Comparison of ENCODE assay signal across 4 worm cellular contexts in genomic region chrIV:5600316-5600715, ce11.
TF ChIP-seq lines count a peak whose summit lies in the region.

No protein-coding gene starts in this region.

TF ChIP-seq in whole organism, L2 larva, 48 proteins besides CTCF, POLR2A, EP300 and RAD21 (continues in another document):
- TF ChIP-seq unc-55 (GFP tag; optimal IDR thresholded peaks at IDR 0.05; lab: Kevin White, UChicago) (no peak), F13H6.1 (tag; optimal IDR thresholded peaks at IDR 0.05; lab: Kevin White, UChicago) (peak; percentile 75), crh-2 (tag; optimal IDR thresholded peaks at IDR 0.05; lab: Kevin White, UChicago) (peak; percentile 43), Y55F3AM.14 (GFP tag; optimal IDR thresholded peaks at IDR 0.05; lab: Kevin White, UChicago) (no peak), peb-1 (tag; optimal IDR thresholded peaks at IDR 0.05; lab: Kevin White, UChicago) (no peak), elt-3 (tag; optimal IDR thresholded peaks at IDR 0.05; lab: Kevin White, UChicago) (no peak), mab-5 (tag; optimal IDR thresholded peaks at IDR 0.05; lab: Kevin White, UChicago) (no peak), ceh-82 (tag; optimal IDR thresholded peaks at IDR 0.05; lab: Kevin White, UChicago) (no peak), sma-9 (GFP tag; optimal IDR thresholded peaks at IDR 0.05; lab: Kevin White, UChicago) (peak; percentile 65), sma-9 (tag; optimal IDR thresholded peaks at IDR 0.05; lab: Kevin White, UChicago) (no peak), lin-11 (tag; optimal IDR thresholded peaks at IDR 0.05; lab: Kevin White, UChicago) (no peak), unc-39 (tag; optimal IDR thresholded peaks at IDR 0.05; lab: Kevin White, UChicago) (no peak), nhr-23 (tag; optimal IDR thresholded peaks at IDR 0.05; lab: Kevin White, UChicago) (no peak), ztf-1 (GFP tag; conservative IDR thresholded peaks at IDR 0.05; lab: Robert Waterston, UW) (no peak), nhr-6 (tag; optimal IDR thresholded peaks at IDR 0.05; lab: Kevin White, UChicago) (no peak), C34F6.9 (tag; optimal IDR thresholded peaks at IDR 0.05; lab: Kevin White, UChicago) (peak; percentile 64), blmp-1 (tag; optimal IDR thresholded peaks at IDR 0.05; lab: Kevin White, UChicago; ENCODE audit: insufficient read depth) (no peak), mbf-1 (tag; optimal IDR thresholded peaks at IDR 0.05; lab: Kevin White, UChicago) (no peak), ama-1 (optimal IDR thresholded peaks at IDR 0.05; lab: Kevin White, UChicago) (no peak), nhr-129 (tag; optimal IDR thresholded peaks at IDR 0.05; lab: Kevin White, UChicago) (peak; percentile 77), nhr-77 (tag; optimal IDR thresholded peaks at IDR 0.05; lab: Kevin White, UChicago) (no peak), egl-27 (tag; optimal IDR thresholded peaks at IDR 0.05; lab: Kevin White, UChicago) (peak; percentile 54), dmd-4 (tag; optimal IDR thresholded peaks at IDR 0.05; lab: Kevin White, UChicago) (no peak), snpc-4 (tag; optimal IDR thresholded peaks at IDR 0.05; lab: Kevin White, UChicago) (no peak)

TF ChIP-seq in whole organism, L4 larva, 104 proteins besides CTCF, POLR2A, EP300 and RAD21 (continues in another document):
- TF ChIP-seq T26A8.4 (GFP tag; IDR thresholded peaks at IDR 0.05; lab: Robert Waterston, UW) (peak; percentile 34; the same call in 1 of the 2 replicates), lsy-2 (tag; optimal IDR thresholded peaks at IDR 0.05; lab: Kevin White, UChicago) (peak in 1 of 2 experiments; percentile 37), nhr-28 (tag; optimal IDR thresholded peaks at IDR 0.05; lab: Kevin White, UChicago) (peak; percentile 15), mxl-3 (GFP tag; optimal IDR thresholded peaks at IDR 0.05; lab: Kevin White, UChicago) (no peak), rbr-2 (tag; optimal IDR thresholded peaks at IDR 0.05; lab: Kevin White, UChicago) (peak; percentile 43), unc-62 (GFP tag; optimal IDR thresholded peaks at IDR 0.05 in 1 of 2; lab: Kevin White, UChicago) (peak in 1 of 2 experiments; percentile 98), unc-62 (tag; optimal IDR thresholded peaks at IDR 0.05; lab: Kevin White, UChicago) (no peak), aha-1 (tag; lab: Kevin White, UChicago) (peak; percentile 98), nhr-6 (tag; optimal IDR thresholded peaks at IDR 0.05; lab: Kevin White, UChicago) (peak; percentile 44), hmg-1.1 (GFP tag; IDR thresholded peaks at IDR 0.05; lab: Robert Waterston, UW) (peak; percentile 54), unc-130 (GFP tag; optimal IDR thresholded peaks at IDR 0.05; lab: Kevin White, UChicago) (no peak), hlh-11 (tag; optimal IDR thresholded peaks at IDR 0.05; lab: Kevin White, UChicago) (peak; percentile 37), Y75B8A.6 (GFP tag; IDR thresholded peaks at IDR 0.05; lab: Robert Waterston, UW) (no peak), daf-16 (GFP tag; optimal IDR thresholded peaks at IDR 0.05; lab: Kevin White, UChicago) (peak in 1 of 2 experiments; percentile 84), daf-16 (tag; optimal IDR thresholded peaks at IDR 0.05; lab: Kevin White, UChicago) (peak; percentile 2), unc-39 (tag; optimal IDR thresholded peaks at IDR 0.05; lab: Kevin White, UChicago) (no peak), mxl-2 (GFP tag; conservative IDR thresholded peaks at IDR 0.05; lab: Robert Waterston, UW) (no peak), saeg-2 (GFP tag; IDR thresholded peaks at IDR 0.05; lab: Robert Waterston, UW) (no peak), pha-4 (GFP tag; IDR thresholded peaks at IDR 0.05; lab: Robert Waterston, UW) (no peak), pha-4 (tag; optimal IDR thresholded peaks at IDR 0.05; lab: Kevin White, UChicago) (peak; percentile 59), mdl-1 (tag; optimal IDR thresholded peaks at IDR 0.05; lab: Kevin White, UChicago) (peak; percentile 17 to 52), mes-2 (tag; optimal IDR thresholded peaks at IDR 0.05; lab: Kevin White, UChicago; ENCODE audit: poor library complexity, severe bottlenecking) (peak; percentile 35), nhr-76 (tag; optimal IDR thresholded peaks at IDR 0.05; lab: Kevin White, UChicago) (no peak), snpc-1.2 (GFP tag; IDR thresholded peaks at IDR 0.05; lab: Robert Waterston, UW) (peak; percentile 47; the same call in 1 of the 2 replicates)

TF ChIP-seq in whole organism, late embryonic, 69 proteins besides CTCF, POLR2A, EP300 and RAD21 (continues in another document):
- no peak for TF ChIP-seq ceh-24 (tag; optimal IDR thresholded peaks at IDR 0.05; lab: Kevin White, UChicago)
- TF ChIP-seq pha-4 (tag; optimal IDR thresholded peaks at IDR 0.05; lab: Kevin White, UChicago) = no peak
- TF ChIP-seq ceh-45 (GFP tag; IDR thresholded peaks at IDR 0.05; lab: Robert Waterston, UW) = no peak
- TF ChIP-seq pax-1 (tag; optimal IDR thresholded peaks at IDR 0.05; lab: Kevin White, UChicago) = peak; percentile 45
- TF ChIP-seq C08G9.2 (tag; optimal IDR thresholded peaks at IDR 0.05; lab: Kevin White, UChicago) = no peak
- TF ChIP-seq rnt-1 (tag; optimal IDR thresholded peaks at IDR 0.05; lab: Kevin White, UChicago) = no peak
- TF ChIP-seq unc-55 (GFP tag; optimal IDR thresholded peaks at IDR 0.05; lab: Kevin White, UChicago) = peak; percentile 66
- TF ChIP-seq ceh-2 (tag; optimal IDR thresholded peaks at IDR 0.05; lab: Kevin White, UChicago) = peak; percentile 21
- TF ChIP-seq pros-1 (tag; optimal IDR thresholded peaks at IDR 0.05; lab: Kevin White, UChicago) = no peak
- TF ChIP-seq ttx-3 (tag; optimal IDR thresholded peaks at IDR 0.05; lab: Kevin White, UChicago) = no peak
- TF ChIP-seq ceh-14 (tag; optimal IDR thresholded peaks at IDR 0.05; lab: Kevin White, UChicago) = no peak
- no peak for TF ChIP-seq ama-1 (optimal IDR thresholded peaks at IDR 0.05; lab: Kevin White, UChicago)
- TF ChIP-seq ceh-31 (tag; optimal IDR thresholded peaks at IDR 0.05; lab: Kevin White, UChicago) = peak; percentile 61
- TF ChIP-seq dve-1 (tag; optimal IDR thresholded peaks at IDR 0.05; lab: Kevin White, UChicago) = no peak
- TF ChIP-seq F13H6.1 (tag; optimal IDR thresholded peaks at IDR 0.05; lab: Kevin White, UChicago) = no peak
- no peak for TF ChIP-seq zip-5 (tag; optimal IDR thresholded peaks at IDR 0.05; lab: Kevin White, UChicago)
- peak; percentile 67 for TF ChIP-seq tbx-2 (tag; optimal IDR thresholded peaks at IDR 0.05; lab: Kevin White, UChicago)
- TF ChIP-seq hlh-13 (GFP tag; optimal IDR thresholded peaks at IDR 0.05; lab: Kevin White, UChicago) = no peak
- TF ChIP-seq K02D7.2 (tag; optimal IDR thresholded peaks at IDR 0.05; lab: Kevin White, UChicago) = no peak
- peak; percentile 57 for TF ChIP-seq ceh-34 (tag; optimal IDR thresholded peaks at IDR 0.05; lab: Kevin White, UChicago)
- TF ChIP-seq ceh-9 (tag; optimal IDR thresholded peaks at IDR 0.05; lab: Kevin White, UChicago) = no peak
- peak; percentile 69 for TF ChIP-seq ref-2 (tag; optimal IDR thresholded peaks at IDR 0.05; lab: Kevin White, UChicago)
- no peak for TF ChIP-seq tbx-7 (tag; optimal IDR thresholded peaks at IDR 0.05; lab: Kevin White, UChicago)
- TF ChIP-seq ceh-48 (tag; optimal IDR thresholded peaks at IDR 0.05; lab: Kevin White, UChicago) = no peak
- TF ChIP-seq unc-42 (tag; optimal IDR thresholded peaks at IDR 0.05; lab: Kevin White, UChicago) = no peak
- TF ChIP-seq nfya-1 (tag; optimal IDR thresholded peaks at IDR 0.05; lab: Kevin White, UChicago) = peak; percentile 79
- peak; percentile 1 for TF ChIP-seq fkh-6 (tag; optimal IDR thresholded peaks at IDR 0.05; lab: Kevin White, UChicago)

TF ChIP-seq in whole organism, mixed stage, embryonic, 35 proteins besides CTCF, POLR2A, EP300 and RAD21 (continues in another document):
- peak; percentile 0 for TF ChIP-seq drap-1 (GFP tag; optimal IDR thresholded peaks at IDR 0.05; lab: Kevin White, UChicago)
- TF ChIP-seq cnd-1 (tag; optimal IDR thresholded peaks at IDR 0.05; lab: Kevin White, UChicago) = no peak
- no peak for TF ChIP-seq nhr-12 (tag; optimal IDR thresholded peaks at IDR 0.05; lab: Kevin White, UChicago)
- TF ChIP-seq elt-1 (tag; optimal IDR thresholded peaks at IDR 0.05; lab: Kevin White, UChicago; ENCODE audit: borderline replicate concordance, insufficient read depth) = no peak
- peak; percentile 78 for TF ChIP-seq unc-120 (tag; optimal IDR thresholded peaks at IDR 0.05; lab: Kevin White, UChicago; ENCODE audit: poor library complexity, severe bottlenecking)
- TF ChIP-seq ztf-11 (tag; optimal IDR thresholded peaks at IDR 0.05; lab: Kevin White, UChicago) = peak; percentile 38
- TF ChIP-seq ceh-83 (GFP tag; optimal IDR thresholded peaks at IDR 0.05; lab: Kevin White, UChicago) = no peak
- TF ChIP-seq M03D4.4 (tag; optimal IDR thresholded peaks at IDR 0.05; lab: Kevin White, UChicago) = no peak
- TF ChIP-seq ceh-39 (tag; optimal IDR thresholded peaks at IDR 0.05; lab: Kevin White, UChicago) = peak; percentile 43
- TF ChIP-seq sptf-1 (tag; optimal IDR thresholded peaks at IDR 0.05; lab: Kevin White, UChicago) = peak; percentile 37
- no peak for TF ChIP-seq bed-3 (GFP tag; optimal IDR thresholded peaks at IDR 0.05; lab: Kevin White, UChicago)
- peak; percentile 97 for TF ChIP-seq pha-4 (tag; optimal IDR thresholded peaks at IDR 0.05; lab: Kevin White, UChicago)
- TF ChIP-seq mep-1 (tag; optimal IDR thresholded peaks at IDR 0.05; lab: Kevin White, UChicago) = peak; percentile 27
- no peak for TF ChIP-seq zip-8 (tag; optimal IDR thresholded peaks at IDR 0.05; lab: Kevin White, UChicago)
- TF ChIP-seq nhr-76 (tag; optimal IDR thresholded peaks at IDR 0.05; lab: Kevin White, UChicago) = no peak
- no peak for TF ChIP-seq nhr-237 (tag; optimal IDR thresholded peaks at IDR 0.05; lab: Kevin White, UChicago)
- TF ChIP-seq lin-13 (tag; optimal IDR thresholded peaks at IDR 0.05; lab: Kevin White, UChicago) = peak; percentile 68
- no peak for TF ChIP-seq tbx-8 (GFP tag; optimal IDR thresholded peaks at IDR 0.05; lab: Kevin White, UChicago)
- no peak for TF ChIP-seq sem-2 (GFP tag; optimal IDR thresholded peaks at IDR 0.05; lab: Kevin White, UChicago)
- no peak for TF ChIP-seq elt-3 (tag; optimal IDR thresholded peaks at IDR 0.05; lab: Kevin White, UChicago)
- TF ChIP-seq hlh-1 (tag; optimal IDR thresholded peaks at IDR 0.05; lab: Kevin White, UChicago) = peak; percentile 39
- peak; percentile 47 for TF ChIP-seq ces-1 (GFP tag; optimal IDR thresholded peaks at IDR 0.05; lab: Kevin White, UChicago)
- TF ChIP-seq snpc-4 (tag; optimal IDR thresholded peaks at IDR 0.05; lab: Kevin White, UChicago) = no peak
- TF ChIP-seq flh-1 (GFP tag; optimal IDR thresholded peaks at IDR 0.05; lab: Kevin White, UChicago) = no peak
- TF ChIP-seq nhr-2 (tag; optimal IDR thresholded peaks at IDR 0.05; lab: Kevin White, UChicago) = peak; percentile 78
- TF ChIP-seq nhr-28 (tag; optimal IDR thresholded peaks at IDR 0.05; lab: Kevin White, UChicago) = no peak
- no peak for TF ChIP-seq unc-39 (tag; optimal IDR thresholded peaks at IDR 0.05; lab: Kevin White, UChicago)
- no peak for TF ChIP-seq ceh-43 (GFP tag; optimal IDR thresholded peaks at IDR 0.05; lab: Kevin White, UChicago)
- peak; percentile 43 for TF ChIP-seq unc-62 (GFP tag; optimal IDR thresholded peaks at IDR 0.05; lab: Kevin White, UChicago)
- peak; percentile 56 for TF ChIP-seq mls-2 (tag; optimal IDR thresholded peaks at IDR 0.05; lab: Kevin White, UChicago)
